Fruit fly (Drosophila melanogaster) whole organism, embryonic: ENCODE results near the gene CG15912.

Experiments
- Abd-B ChIP-seq: fragments of 200-800 bp; sonication (Bioruptor generic); optimal IDR thresholded peaks from 2 replicates; lab custom pipeline; 2018; ENCODE audit warnings: missing biosample characterization, mild to moderate bottlenecking, missing genetic modification characterization, moderate library complexity
- Aef1 ChIP-seq: fragments of 200-800 bp; sonication (Bioruptor generic); IDR thresholded peaks from 3 replicates; pipeline ENCODE4 v1.3.6; 2022; ENCODE audit warnings: missing biosample characterization, missing genetic modification characterization
- Atf3 ChIP-seq: fragments of 200-800 bp; sonication (Bioruptor generic); optimal IDR thresholded peaks from 3 replicates; lab custom pipeline; 2016; ENCODE audit warnings: missing biosample characterization, missing genetic modification characterization
- Bdp1 ChIP-seq: fragments of 200-800 bp; sonication (Bioruptor generic); optimal IDR thresholded peaks from 3 replicates; lab custom pipeline; 2016; ENCODE audit warnings: missing biosample characterization, missing genetic modification characterization
- C15 ChIP-seq: fragments of 200-800 bp; sonication (Bioruptor generic); IDR thresholded peaks from 3 replicates; pipeline ENCODE4 v1.3.6; 2022; ENCODE audit warnings: missing biosample characterization, missing genetic modification characterization
- CG10209 ChIP-seq: fragments of 200-800 bp; sonication (Bioruptor generic); optimal IDR thresholded peaks from 3 replicates; lab custom pipeline; 2017; ENCODE audit warnings: missing biosample characterization, mild to moderate bottlenecking, missing genetic modification characterization, missing genetic modification reagents
- CG10321 ChIP-seq: fragments of 200-800 bp; sonication (Bioruptor generic); IDR thresholded peaks from 2 replicates; pipeline ENCODE4 v1.3.6; 2022; ENCODE audit warnings: missing biosample characterization, missing genetic modification characterization
- CG10979 ChIP-seq: fragments of 200-800 bp; sonication (Bioruptor generic); optimal IDR thresholded peaks from 2 replicates; lab custom pipeline; 2018; ENCODE audit warnings: missing biosample characterization, mild to moderate bottlenecking, missing genetic modification characterization, moderate library complexity
- CG14050 ChIP-seq: fragments of 200-800 bp; sonication (Bioruptor generic); IDR thresholded peaks from 3 replicates; pipeline ENCODE4 v1.3.6; 2022; ENCODE audit warnings: missing biosample characterization, missing genetic modification characterization
- CG1602 ChIP-seq: fragments of 200-800 bp; sonication (Bioruptor generic); optimal IDR thresholded peaks from 3 replicates; lab custom pipeline; 2016; ENCODE audit warnings: missing biosample characterization, missing genetic modification characterization
- CG16779 ChIP-seq: fragments of 200-800 bp; sonication (Bioruptor generic); IDR thresholded peaks from 2 replicates; pipeline ENCODE4 v1.3.6; 2022; ENCODE audit warnings: missing biosample characterization, missing genetic modification characterization
- CG17186 ChIP-seq: fragments of 200-800 bp; sonication (Bioruptor generic); optimal IDR thresholded peaks from 3 replicates; lab custom pipeline; 2017; ENCODE audit warnings: missing biosample characterization, missing genetic modification reagents, missing genetic modification characterization
- CG18619 ChIP-seq: fragments of 200-800 bp; sonication (Bioruptor generic); optimal IDR thresholded peaks from 3 replicates; lab custom pipeline; 2017; ENCODE audit warnings: missing biosample characterization, mild to moderate bottlenecking, missing genetic modification characterization
- CG3995 ChIP-seq: fragments of 200-800 bp; sonication (Bioruptor generic); optimal IDR thresholded peaks from 3 replicates; lab custom pipeline; 2016; ENCODE audit warnings: missing biosample characterization, missing genetic modification characterization
- CG4854 ChIP-seq: fragments of 200-800 bp; sonication (Bioruptor generic); optimal IDR thresholded peaks from 2 replicates; lab custom pipeline; 2016; ENCODE audit warnings: missing biosample characterization, missing genetic modification characterization, inconsistent platforms
- CG6813 ChIP-seq: fragments of 200-800 bp; sonication (Bioruptor generic); optimal IDR thresholded peaks from 2 replicates; lab custom pipeline; 2017; ENCODE audit warnings: missing biosample characterization, missing genetic modification characterization, mild to moderate bottlenecking, moderate library complexity, missing genetic modification reagents
- CG8281 ChIP-seq: fragments of 200-800 bp; sonication (Bioruptor generic); optimal IDR thresholded peaks from 2 replicates; lab custom pipeline; 2018; ENCODE audit warnings: missing biosample characterization, mild to moderate bottlenecking, missing genetic modification characterization, moderate library complexity
- CG8765 ChIP-seq: fragments of 200-800 bp; sonication (Bioruptor generic); IDR thresholded peaks from 2 replicates; pipeline ENCODE4 v1.3.6; 2022; ENCODE audit warnings: missing biosample characterization, missing genetic modification characterization
- CTCF ChIP-seq: fragments of 200-800 bp; sonication (Bioruptor generic); optimal IDR thresholded peaks from 2 replicates; lab custom pipeline; 2017; ENCODE audit warnings: missing biosample characterization, mild to moderate bottlenecking, missing genetic modification characterization, moderate library complexity
- D19A ChIP-seq: fragments of 200-800 bp; optimal IDR thresholded peaks from 3 replicates; lab custom pipeline; 2019; ENCODE audit warnings: missing biosample characterization, mild to moderate bottlenecking, missing genetic modification characterization, moderate library complexity
- ERR ChIP-seq: fragments of 200-800 bp; sonication (Bioruptor generic); optimal IDR thresholded peaks from 2 replicates; lab custom pipeline; 2016; ENCODE audit warnings: missing biosample characterization, missing genetic modification characterization
- Ets65A ChIP-seq: fragments of 200-800 bp; sonication (Bioruptor generic); peaks from one replicate; lab custom pipeline; 2016; ENCODE audit warnings: missing biosample characterization, missing genetic modification characterization
- HmgZ ChIP-seq: fragments of 200-800 bp; sonication (Bioruptor generic); optimal IDR thresholded peaks from 2 replicates; lab custom pipeline; 2018; ENCODE audit warnings: missing biosample characterization, mild to moderate bottlenecking, missing genetic modification characterization
- MTF-1 ChIP-seq: fragments of 200-800 bp; sonication (Bioruptor generic); optimal IDR thresholded peaks from 2 replicates; lab custom pipeline; 2018; ENCODE audit warnings: missing biosample characterization, mild to moderate bottlenecking, missing genetic modification characterization, borderline replicate concordance
- Myb ChIP-seq: fragments of 200-800 bp; sonication (Bioruptor generic); optimal IDR thresholded peaks from 2 replicates; lab custom pipeline; 2016; ENCODE audit warnings: missing biosample characterization, missing genetic modification characterization
- NK7.1 ChIP-seq: fragments of 200-800 bp; sonication (Bioruptor generic); optimal IDR thresholded peaks from 3 replicates; lab custom pipeline; 2016; ENCODE audit warnings: missing biosample characterization, missing genetic modification characterization
- Nf-YC ChIP-seq: fragments of 200-800 bp; optimal IDR thresholded peaks from 3 replicates; lab custom pipeline; 2019; ENCODE audit warnings: missing biosample characterization, mild to moderate bottlenecking, missing genetic modification characterization, moderate library complexity
- Spps ChIP-seq: fragments of 200-800 bp; sonication (Bioruptor generic); optimal IDR thresholded peaks from 2 replicates; lab custom pipeline; 2018; ENCODE audit warnings: missing biosample characterization, mild to moderate bottlenecking, missing genetic modification characterization
- Sry-β ChIP-seq: fragments of 200-800 bp; sonication (Bioruptor generic); optimal IDR thresholded peaks from 2 replicates; lab custom pipeline; 2018; ENCODE audit warnings: missing biosample characterization, mild to moderate bottlenecking, missing genetic modification characterization, moderate library complexity
- TFAM ChIP-seq: fragments of 200-800 bp; sonication (Bioruptor generic); optimal IDR thresholded peaks from 2 replicates; lab custom pipeline; 2017; ENCODE audit warnings: missing biosample characterization, missing genetic modification characterization, inconsistent platforms
- Trl ChIP-seq, 3 experiments: fragments of >200 bp in 2 of 3; fragments of 200-800 bp in 1 of 3; sonication (Bioruptor generic) in 1 of 3; optimal IDR thresholded peaks; 2 replicates in 1 of 3; 3 replicates in 2 of 3; lab custom pipeline; 2016 to 2017; ENCODE audit warnings: missing biosample characterization in 1 of 3, missing genetic modification characterization in 1 of 3
- Vsx1 ChIP-seq: fragments of 200-800 bp; sonication (Bioruptor generic); optimal IDR thresholded peaks from 2 replicates; lab custom pipeline; 2017; ENCODE audit warnings: missing biosample characterization, mild to moderate bottlenecking, missing genetic modification characterization, missing genetic modification reagents
- amos ChIP-seq: fragments of 200-800 bp; sonication (Bioruptor generic); IDR thresholded peaks from 2 replicates; pipeline ENCODE4 v1.3.6; 2022; ENCODE audit warnings: missing biosample characterization, missing genetic modification characterization; ENCODE audit not compliant: partially characterized antibody
- bab2 ChIP-seq: fragments of 200-800 bp; sonication (Bioruptor generic); optimal IDR thresholded peaks from 2 replicates; lab custom pipeline; 2016; ENCODE audit warnings: missing biosample characterization, missing genetic modification characterization
- bbx ChIP-seq: fragments of 200-800 bp; sonication (Bioruptor generic); IDR thresholded peaks from 2 replicates; pipeline ENCODE4 v1.3.6; 2022; ENCODE audit warnings: missing biosample characterization, missing genetic modification characterization; ENCODE audit not compliant: partially characterized antibody
- ci ChIP-seq: fragments of 200-800 bp; sonication (Bioruptor generic); IDR thresholded peaks from 3 replicates; pipeline ENCODE4 v1.3.6; 2022; ENCODE audit warnings: missing biosample characterization, missing genetic modification characterization
- exex ChIP-seq: fragments of 200-800 bp; sonication (Bioruptor generic); optimal IDR thresholded peaks from 4 replicates; lab custom pipeline; 2018; ENCODE audit warnings: missing biosample characterization, mild to moderate bottlenecking, missing genetic modification characterization, moderate library complexity
- fd96Cb ChIP-seq: fragments of 200-800 bp; sonication (Bioruptor generic); optimal IDR thresholded peaks from 2 replicates; lab custom pipeline; 2018; ENCODE audit warnings: missing biosample characterization, mild to moderate bottlenecking, missing genetic modification characterization, moderate library complexity
- gcm ChIP-seq: fragments of 200-800 bp; sonication (Bioruptor generic); optimal IDR thresholded peaks from 2 replicates; lab custom pipeline; 2019; ENCODE audit warnings: missing biosample characterization, mild to moderate bottlenecking, missing genetic modification characterization, moderate library complexity
- gcm2 ChIP-seq: fragments of 200-800 bp; sonication (Bioruptor generic); optimal IDR thresholded peaks from 2 replicates; lab custom pipeline; 2016; ENCODE audit warnings: missing biosample characterization, missing genetic modification characterization
- gfzf ChIP-seq: fragments of 200-800 bp; sonication (Bioruptor generic); optimal IDR thresholded peaks from 2 replicates; lab custom pipeline; 2016; ENCODE audit warnings: missing biosample characterization, mild to moderate bottlenecking, missing genetic modification characterization, moderate library complexity
- grau ChIP-seq: fragments of 200-800 bp; optimal IDR thresholded peaks from 3 replicates; lab custom pipeline; 2019; ENCODE audit warnings: missing biosample characterization, mild to moderate bottlenecking, missing genetic modification characterization, moderate library complexity
- gro ChIP-seq: fragments of 200-800 bp; sonication (Bioruptor generic); optimal IDR thresholded peaks from 2 replicates; lab custom pipeline; 2016; ENCODE audit warnings: missing biosample characterization, missing genetic modification characterization
- maf-S ChIP-seq: fragments of 200-800 bp; sonication (Bioruptor generic); optimal IDR thresholded peaks from 2 replicates; lab custom pipeline; 2016; ENCODE audit warnings: missing biosample characterization, missing genetic modification characterization
- nau ChIP-seq: fragments of 200-800 bp; sonication (Bioruptor generic); optimal IDR thresholded peaks from 3 replicates; lab custom pipeline; 2017; ENCODE audit warnings: missing biosample characterization, mild to moderate bottlenecking, missing genetic modification characterization, missing genetic modification reagents
- pros ChIP-seq: fragments of 200-800 bp; sonication (Bioruptor generic); optimal IDR thresholded peaks from 3 replicates; lab custom pipeline; 2019; ENCODE audit warnings: missing biosample characterization, mild to moderate bottlenecking, missing genetic modification characterization, moderate library complexity
- sens ChIP-seq: fragments of 200-800 bp; sonication (Bioruptor generic); peaks from one replicate; lab custom pipeline; 2016; ENCODE audit warnings: missing biosample characterization, missing genetic modification characterization
- sna ChIP-seq: fragments of 200-800 bp; sonication (Bioruptor generic); IDR thresholded peaks from 2 replicates; pipeline ENCODE4 v1.3.6; 2022; ENCODE audit warnings: missing biosample characterization, missing genetic modification characterization; ENCODE audit not compliant: partially characterized antibody
- usp ChIP-seq: fragments of >200 bp; optimal IDR thresholded peaks from 2 replicates; lab custom pipeline; 2017; ENCODE audit warnings: missing biosample characterization, missing genetic modification characterization
- zfh1 ChIP-seq: fragments of 200-800 bp; sonication (Bioruptor generic); IDR thresholded peaks from 3 replicates; pipeline ENCODE4 v1.3.6; 2022; ENCODE audit warnings: missing biosample characterization, missing genetic modification characterization
- zfh2 ChIP-seq: fragments of 200-800 bp; sonication (Bioruptor generic); optimal IDR thresholded peaks from 2 replicates; lab custom pipeline; 2016; ENCODE audit warnings: missing biosample characterization, missing genetic modification characterization

The CG15912 gene

dm6 chrX:4553999-4554398 lies 5.1 kb downstream of the CG15912 start, which contains the start of gene CG11444 (continued):
- peak; percentile 40 for TF ChIP-seq MTF-1 (GFP tag; lab: Kevin White, UChicago)
- TF ChIP-seq CG14050 (GFP tag; lab: Robert Waterston, UW) = no peak
- 0 out of 2 replicates have a peak, but pooled peaks have one; percentile 31 for TF ChIP-seq CG16779 (GFP tag; lab: Robert Waterston, UW)
- no peak for TF ChIP-seq NK7.1 (GFP tag; lab: Kevin White, UChicago)
- no peak for TF ChIP-seq Spps (tag; lab: Kevin White, UChicago)
- peak; percentile 45 for TF ChIP-seq CG17186 (GFP tag; lab: Kevin White, UChicago)
- TF ChIP-seq maf-S = peak; percentile 36
- TF ChIP-seq Ets65A = peak; percentile 92
- TF ChIP-seq TFAM (GFP tag; lab: Kevin White, UChicago) = no peak
- TF ChIP-seq grau (tag; lab: Kevin White, UChicago) = peak; percentile 25
- peak; percentile 96 for TF ChIP-seq gfzf (GFP tag; lab: Kevin White, UChicago)
- no peak for TF ChIP-seq sna
- TF ChIP-seq C15 (GFP tag; lab: Robert Waterston, UW) = no peak
- no peak for TF ChIP-seq CG1602 (GFP tag; lab: Kevin White, UChicago)
- peak; percentile 3 for TF ChIP-seq bab2 (GFP tag; lab: Kevin White, UChicago)
- peak; percentile 39 for TF ChIP-seq CG10209 (GFP tag; lab: Kevin White, UChicago)
- peak; percentile 82 for TF ChIP-seq sens (GFP tag; lab: Kevin White, UChicago)
- TF ChIP-seq zfh1 (GFP tag; lab: Robert Waterston, UW) = 0 out of 3 replicates have a peak, but pooled peaks have one; percentile 4
- peak; percentile 58 for TF ChIP-seq zfh2 (GFP tag; lab: Kevin White, UChicago)
- no peak for TF ChIP-seq usp
- TF ChIP-seq exex (tag; lab: Kevin White, UChicago) = peak; percentile 38
- no peak for TF ChIP-seq Sry-β
- no peak for TF ChIP-seq gcm2 (GFP tag; lab: Kevin White, UChicago)
- TF ChIP-seq CG10979 (tag; lab: Kevin White, UChicago) = peak; percentile 23
- no peak for TF ChIP-seq D19A (tag; lab: Kevin White, UChicago)
- TF ChIP-seq pros (GFP tag; lab: Kevin White, UChicago) = no peak
- no peak for TF ChIP-seq CG6813
- peak; percentile 70; the same call in 2 of the 3 replicates for TF ChIP-seq ci (GFP tag; lab: Robert Waterston, UW)
- peak; percentile 79 for TF ChIP-seq gro (GFP tag; lab: Kevin White, UChicago)
- TF ChIP-seq Trl (optimal IDR thresholded peaks at IDR 0.05; lab: Kevin White, UChicago) = no peak
- TF ChIP-seq Trl (GFP tag; optimal IDR thresholded peaks at IDR 0.05; lab: Kevin White, UChicago) = peak; percentile 53
- TF ChIP-seq CG3995 (GFP tag; lab: Kevin White, UChicago) = peak; percentile 46
- peak; percentile 33 for TF ChIP-seq Bdp1 (GFP tag; lab: Kevin White, UChicago)
- no peak for TF ChIP-seq gcm (GFP tag; lab: Kevin White, UChicago)
- no peak for TF ChIP-seq nau (GFP tag; lab: Kevin White, UChicago)
- peak; percentile 22 for TF ChIP-seq Vsx1 (GFP tag; lab: Kevin White, UChicago)
- peak; percentile 10; the same call in 1 of the 2 replicates for TF ChIP-seq amos
- peak; percentile 15 for TF ChIP-seq Nf-YC (tag; lab: Kevin White, UChicago)
- no peak; the same call in 1 of the 2 replicates for TF ChIP-seq bbx (GFP tag; lab: Robert Waterston, UW)
- TF ChIP-seq Abd-B = peak; percentile 5
- no peak for TF ChIP-seq Aef1
- peak; percentile 5 for TF ChIP-seq ERR
- no peak for TF ChIP-seq CG8281
- TF ChIP-seq CTCF = peak; percentile 97
- TF ChIP-seq CG4854 (GFP tag; lab: Kevin White, UChicago) = no peak
- TF ChIP-seq CG18619 (GFP tag; lab: Kevin White, UChicago) = no peak
- peak; percentile 72 for TF ChIP-seq Myb (GFP tag; lab: Kevin White, UChicago)
- 0 out of 2 replicates have a peak, but pooled peaks have one; percentile 23 for TF ChIP-seq CG8765 (GFP tag; lab: Robert Waterston, UW)
- TF ChIP-seq Atf3 = no peak
- TF ChIP-seq HmgZ (tag; lab: Kevin White, UChicago) = peak; percentile 74
- no peak for TF ChIP-seq fd96Cb (tag; lab: Kevin White, UChicago)
- no peak for TF ChIP-seq CG10321 (GFP tag; lab: Robert Waterston, UW)
